Worm (Caenorhabditis elegans) whole organism, L4/young adult: ENCODE results near the gene F53G2.13.

Source experiments
- W03F9.2 ChIP-seq: fragments of 150-350 bp; optimal IDR thresholded peaks from 2 replicates; lab custom pipeline; 2014; ENCODE audit warnings: missing biosample characterization, missing genetic modification characterization
- him-1 ChIP-seq: sonication (generic microtip); optimal IDR thresholded peaks from 2 replicates; lab custom pipeline; 2016; ENCODE audit warnings: missing genotype, missing genetic modification reagents, missing genetic modification characterization, missing compliant biosample characterization

DNA sequence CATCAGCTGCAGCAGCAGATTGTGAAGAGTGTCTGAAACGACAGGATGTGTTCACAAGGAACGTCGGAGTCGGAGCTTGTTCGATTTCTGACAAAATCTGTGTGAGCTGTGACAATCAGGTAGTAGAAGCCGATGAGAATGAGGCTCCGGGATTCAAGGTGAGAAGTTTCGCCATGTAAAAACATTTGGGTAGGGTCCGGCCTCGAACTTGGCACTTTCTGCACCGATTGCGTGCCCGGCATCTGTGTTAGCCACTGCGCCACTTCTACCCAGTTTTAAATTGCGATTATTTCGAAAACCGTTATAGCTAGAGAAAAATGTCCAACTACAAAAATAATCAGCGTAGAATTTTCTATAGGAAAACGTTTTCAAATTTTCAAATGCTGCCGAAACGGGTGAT, 36.9 kb upstream of the F53G2.13 start:
- TF ChIP-seq him-1: no peak
- TF ChIP-seq W03F9.2 (tag; lab: Kevin White, UChicago): no peak
